Worm (Caenorhabditis elegans) whole organism, L4 larva: ENCODE results near the gene msp-10.

ENCODE experiments used
- aly-2 ChIP-seq: sonication (generic microtip); optimal IDR thresholded peaks from 2 replicates; lab custom pipeline; 2018; ENCODE audit warnings: missing biosample characterization, missing genetic modification characterization
- egl-43 ChIP-seq: fragments of 200-800 bp; sonication (Bioruptor generic); IDR thresholded peaks from 2 replicates; pipeline ENCODE4 v1.3.6; 2022; ENCODE audit warnings: missing genetic modification reagents, missing genetic modification characterization, missing compliant biosample characterization
- lin-15B ChIP-seq: fragments of 150-350 bp; sonication (generic microtip); optimal IDR thresholded peaks from 3 replicates; lab custom pipeline; 2014; ENCODE audit warnings: missing biosample characterization, missing genetic modification characterization
- lin-38 ChIP-seq: fragments of 200-800 bp; sonication (Bioruptor generic); IDR thresholded peaks from 2 replicates; pipeline ENCODE4 v1.3.6; 2022; ENCODE audit warnings: missing genetic modification reagents, missing genetic modification characterization, missing compliant biosample characterization
- nhr-237 ChIP-seq: sonication (generic microtip); optimal IDR thresholded peaks from 2 replicates; lab custom pipeline; 2017; ENCODE audit warnings: missing biosample characterization, missing genetic modification characterization
- nhr-77 ChIP-seq: fragments of 150-350 bp; optimal IDR thresholded peaks from 2 replicates; lab custom pipeline; 2014; ENCODE audit warnings: missing biosample characterization, missing genetic modification characterization
- set-16 ChIP-seq: fragments of 200-800 bp; sonication (Bioruptor generic); IDR thresholded peaks from 2 replicates; pipeline ENCODE4 v1.3.6; 2022; ENCODE audit warnings: missing genetic modification reagents, missing genetic modification characterization, missing compliant biosample characterization
- ztf-11 ChIP-seq: fragments of 150-350 bp; optimal IDR thresholded peaks from 2 replicates; lab custom pipeline; 2014; ENCODE audit warnings: missing biosample characterization, missing genetic modification characterization

DNA sequence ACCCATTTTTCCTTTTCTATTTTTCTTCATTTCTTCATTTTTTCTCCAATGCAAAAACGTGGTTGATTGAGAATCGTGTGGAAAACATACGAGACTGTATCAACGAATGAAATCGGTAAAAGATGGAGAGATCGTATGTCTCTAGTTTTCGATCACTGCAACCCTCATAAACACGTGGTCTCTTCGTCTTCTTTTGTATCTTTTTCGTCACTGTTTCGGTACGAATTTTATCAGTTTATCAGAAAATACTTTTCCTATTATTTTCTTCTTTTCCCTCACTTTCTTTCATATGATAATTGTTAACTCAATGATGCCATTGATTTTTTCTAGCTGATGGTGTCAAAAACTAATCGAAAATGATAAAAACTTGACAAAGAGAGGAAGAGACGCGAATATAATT, 38.2 kb downstream of the msp-10 start:
- TF ChIP-seq set-16 (GFP tag; lab: Robert Waterston, UW), result no peak
- TF ChIP-seq lin-38, result no peak
- no peak for TF ChIP-seq ztf-11 (tag; lab: Kevin White, UChicago)
- no peak for TF ChIP-seq egl-43
- no peak for TF ChIP-seq aly-2 (tag; lab: Kevin White, UChicago)
- TF ChIP-seq nhr-237, result no peak
- no peak for TF ChIP-seq lin-15B (tag; lab: Kevin White, UChicago)
- no peak for TF ChIP-seq nhr-77 (tag; lab: Kevin White, UChicago)
